Fruit fly (Drosophila melanogaster): ENCODE results near the gene Mal-B2.

Mal-B2 gene

DNA sequence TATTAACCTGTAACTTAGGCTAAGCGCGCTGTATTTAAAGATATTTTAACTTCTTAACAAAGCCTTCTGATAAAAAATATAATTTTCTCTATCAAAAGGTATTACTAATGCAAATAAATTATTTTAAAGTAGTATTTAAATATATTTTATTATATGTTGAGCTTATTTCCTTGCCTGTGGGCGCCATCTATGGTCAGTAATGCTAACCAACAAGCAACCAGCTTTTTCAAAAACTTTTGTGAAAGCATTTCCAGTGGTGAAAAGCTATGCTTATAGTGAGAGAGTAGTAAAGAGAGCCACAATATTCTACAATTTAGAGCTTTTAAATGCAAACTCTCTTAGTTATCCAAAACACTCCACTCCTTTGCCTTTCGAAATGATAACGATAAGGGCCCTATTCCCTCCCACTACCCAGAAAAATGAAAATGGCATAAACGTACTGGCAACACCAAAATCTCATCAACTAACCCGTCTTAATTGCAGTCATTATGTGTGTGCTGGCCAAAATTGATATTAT is 29.1 kb downstream of the Mal-B2 start:
- no peak for TF ChIP-seq noc (tag; optimal IDR thresholded peaks at IDR 0.05)

DNA sequence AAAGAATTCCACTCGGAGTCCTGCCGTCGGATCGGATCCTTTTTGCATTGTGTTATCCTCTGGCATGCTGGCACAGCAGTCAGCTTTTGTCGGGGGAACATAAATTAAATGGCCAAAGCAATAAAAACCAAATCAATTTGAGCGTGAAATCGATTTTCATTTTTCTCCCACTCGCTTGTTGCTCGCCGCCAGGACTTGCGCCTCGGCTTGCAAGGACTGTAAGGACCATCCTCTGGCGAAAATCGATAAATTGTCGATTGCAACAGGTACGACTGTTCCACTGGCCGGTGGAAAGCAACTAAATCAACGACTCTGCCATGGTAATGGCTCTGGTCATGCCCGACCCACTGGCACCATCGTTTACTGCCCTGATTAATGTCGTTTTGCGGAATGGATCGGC is 43.5 kb downstream of the Mal-B2 start:
- no peak for TF ChIP-seq noc (tag; optimal IDR thresholded peaks at IDR 0.05)

Measured in whole organism, larva.